Fruit fly (Drosophila melanogaster): ENCODE results near the gene CG1394.

DNA sequence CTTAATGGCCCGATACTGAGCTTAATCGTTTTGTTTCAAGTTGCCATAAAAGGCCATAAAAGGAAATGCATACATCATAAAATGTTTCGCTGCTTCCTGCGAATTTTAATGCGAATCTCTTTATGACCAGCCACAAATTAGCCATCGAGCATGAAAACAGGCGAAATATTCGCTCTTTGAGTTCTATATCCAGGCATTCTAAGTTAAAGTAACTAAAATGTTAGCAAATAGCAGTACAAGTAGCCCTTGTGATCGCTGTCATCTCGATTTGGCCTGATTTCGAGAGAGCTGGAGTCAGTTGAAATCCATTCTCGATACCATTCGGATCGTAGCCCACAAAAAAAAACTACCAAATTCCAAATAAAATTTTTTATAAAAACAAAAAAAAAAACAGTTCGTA, 31.5 kb upstream of the CG1394 start, which contains the start of gene CG11106:
- TF ChIP-seq Hr96 (GFP tag; optimal IDR thresholded peaks at IDR 0.05) (no peak), CG5204 (GFP tag; optimal IDR thresholded peaks at IDR 0.05) (no peak), Clk (GFP tag; optimal IDR thresholded peaks at IDR 0.05) (no peak), CG7045 (GFP tag; optimal IDR thresholded peaks at IDR 0.05) (no peak), CG14711 (tag; optimal IDR thresholded peaks at IDR 0.05) (no peak), CG1620 (GFP tag; optimal IDR thresholded peaks at IDR 0.05) (no peak), kay (GFP tag; ENCODE audit: borderline replicate concordance) (no peak), pad (GFP tag; optimal IDR thresholded peaks at IDR 0.05) (no peak), CG33017 (tag; optimal IDR thresholded peaks at IDR 0.05) (no peak), cic (GFP tag; optimal IDR thresholded peaks at IDR 0.05) (no peak), ovo (GFP tag; optimal IDR thresholded peaks at IDR 0.05) (no peak), CG11617 (GFP tag; optimal IDR thresholded peaks at IDR 0.05) (no peak)
